Worm (Caenorhabditis elegans) whole organism, late embryonic: ENCODE data around the gene unc-79.

Source experiments
- F13H6.1 ChIP-seq: sonication (generic microtip); optimal IDR thresholded peaks from 2 replicates; lab custom pipeline; 2016; ENCODE audit warnings: missing genetic modification characterization, missing compliant biosample characterization
- dmd-4 ChIP-seq: sonication (generic microtip); optimal IDR thresholded peaks from 2 replicates; lab custom pipeline; 2016; ENCODE audit warnings: borderline replicate concordance, missing genetic modification characterization, missing compliant biosample characterization
- pqm-1 ChIP-seq: sonication (generic microtip); optimal IDR thresholded peaks from 2 replicates; lab custom pipeline; 2016; ENCODE audit warnings: missing genetic modification characterization, missing compliant biosample characterization
- tbx-2 ChIP-seq: sonication (generic microtip); optimal IDR thresholded peaks from 2 replicates; lab custom pipeline; 2016; ENCODE audit warnings: missing genetic modification characterization, missing compliant biosample characterization

- TF ChIP-seq dmd-4 (tag; lab: Kevin White, UChicago) (no peak), F13H6.1 (tag; lab: Kevin White, UChicago) (no peak), pqm-1 (no peak), tbx-2 (no peak)
Measured at ce11 chrIII:4085657-4086056, 19.2 kb downstream of the unc-79 start.
